Fruit fly (Drosophila melanogaster): ENCODE measurements around the gene gzl.

- TF ChIP-seq kay (GFP tag; ENCODE audit: borderline replicate concordance) = no peak
- no peak for TF ChIP-seq CG12768 (GFP tag; optimal IDR thresholded peaks at IDR 0.05)
- no peak for TF ChIP-seq cnc (optimal IDR thresholded peaks at IDR 0.05)
- TF ChIP-seq ovo (GFP tag; optimal IDR thresholded peaks at IDR 0.05) = no peak
- TF ChIP-seq Clk (GFP tag; optimal IDR thresholded peaks at IDR 0.05) = no peak
Measured at dm6 chr3R:6408467-6408866, 25.8 kb downstream of the gzl start.
